Worm (Caenorhabditis elegans) whole organism, L4 larva: ENCODE measurements around the gene T24F1.4.

Experiments used
- D1046.2 ChIP-seq: fragments of 200-800 bp; sonication (Bioruptor generic); IDR thresholded peaks from 2 replicates; pipeline ENCODE4 v1.3.6; 2022; ENCODE audit warnings: missing genetic modification characterization, missing compliant biosample characterization
- F26F4.8 ChIP-seq: fragments of 200-800 bp; sonication (Bioruptor generic); conservative IDR thresholded peaks from 2 replicates; pipeline ENCODE4 v1.3.6; 2022; ENCODE audit warnings: missing genetic modification characterization, missing compliant biosample characterization
- R02D3.7 ChIP-seq: fragments of 150-350 bp; sonication (generic microtip); optimal IDR thresholded peaks from 3 replicates; lab custom pipeline; 2014; ENCODE audit warnings: missing biosample characterization, missing genetic modification characterization
- T26A8.4 ChIP-seq: fragments of 200-800 bp; sonication (Bioruptor generic); IDR thresholded peaks from 2 replicates; pipeline ENCODE4 v1.3.6; 2022; ENCODE audit warnings: missing genetic modification characterization, missing compliant biosample characterization
- Y105C5A.15 ChIP-seq: fragments of 200-800 bp; sonication (Bioruptor generic); IDR thresholded peaks from 2 replicates; pipeline ENCODE4 v1.3.6; 2022; ENCODE audit warnings: missing genetic modification characterization, missing compliant biosample characterization
- Y48G9A.11 ChIP-seq: fragments of 200-800 bp; sonication (Bioruptor generic); IDR thresholded peaks from 2 replicates; pipeline ENCODE4 v1.3.6; 2022; ENCODE audit warnings: missing genetic modification reagents, missing genetic modification characterization, missing compliant biosample characterization
- Y5F2A.4 ChIP-seq: fragments of 200-800 bp; sonication (Bioruptor generic); optimal IDR thresholded peaks from 2 replicates; lab custom pipeline; 2018; ENCODE audit warnings: mild to moderate bottlenecking, missing genetic modification characterization, missing compliant biosample characterization
- ZK337.2 ChIP-seq: fragments of 200-800 bp; sonication (Bioruptor generic); IDR thresholded peaks from 2 replicates; pipeline ENCODE4 v1.3.6; 2022; ENCODE audit warnings: missing genetic modification reagents, missing genetic modification characterization, missing compliant biosample characterization
- aly-2 ChIP-seq: sonication (generic microtip); optimal IDR thresholded peaks from 2 replicates; lab custom pipeline; 2018; ENCODE audit warnings: missing biosample characterization, missing genetic modification characterization
- arid-1 ChIP-seq: fragments of 200-800 bp; sonication (Bioruptor generic); conservative IDR thresholded peaks from 2 replicates; pipeline ENCODE4 v1.3.6; 2022; ENCODE audit warnings: missing genetic modification reagents, missing genetic modification characterization, missing compliant biosample characterization
- attf-4 ChIP-seq: sonication (generic microtip); optimal IDR thresholded peaks from 3 replicates; lab custom pipeline; 2017; ENCODE audit warnings: missing biosample characterization, missing genetic modification characterization
- ceh-32 ChIP-seq: sonication (generic microtip); optimal IDR thresholded peaks from 2 replicates; lab custom pipeline; 2016; ENCODE audit warnings: mild to moderate bottlenecking, missing genetic modification characterization, missing compliant biosample characterization; ENCODE audit not compliant: poor library complexity
- ceh-62 ChIP-seq: sonication (generic microtip); optimal IDR thresholded peaks from 2 replicates; lab custom pipeline; 2017; ENCODE audit warnings: missing biosample characterization, missing genetic modification characterization
- ceh-82 ChIP-seq: sonication (generic microtip); optimal IDR thresholded peaks from 2 replicates; lab custom pipeline; 2017; ENCODE audit warnings: missing biosample characterization, missing genetic modification characterization
- daf-12 ChIP-seq: fragments of 150-350 bp; optimal IDR thresholded peaks from 2 replicates; lab custom pipeline; 2014; ENCODE audit warnings: missing biosample characterization, missing genetic modification reagents, missing genetic modification characterization
- daf-16 ChIP-seq, 3 experiments: sonication (generic microtip); optimal IDR thresholded peaks; 2 replicates each; lab custom pipeline; 2016 to 2017; ENCODE audit warnings: missing genetic modification characterization in 3 of 3, missing genetic modification reagents in 3 of 3, mild to moderate bottlenecking in 2 of 3, missing compliant biosample characterization in 2 of 3, missing biosample characterization in 1 of 3, moderate library complexity in 1 of 3
- daf-19 ChIP-seq: fragments of 200-800 bp; sonication (Bioruptor generic); conservative IDR thresholded peaks from 2 replicates; pipeline ENCODE4 v1.3.6; 2022; ENCODE audit warnings: missing genetic modification characterization, missing compliant biosample characterization
- dmd-6 ChIP-seq: fragments of 200-800 bp; sonication (Bioruptor generic); IDR thresholded peaks from 2 replicates; pipeline ENCODE4 v1.3.6; 2022; ENCODE audit warnings: missing genetic modification reagents, missing genetic modification characterization, missing compliant biosample characterization
- dmd-8 ChIP-seq: fragments of 200-800 bp; sonication (Bioruptor generic); IDR thresholded peaks from 2 replicates; pipeline ENCODE4 v1.3.6; 2022; ENCODE audit warnings: missing genetic modification characterization, missing compliant biosample characterization
- dpl-1 ChIP-seq: fragments of 150-350 bp; optimal IDR thresholded peaks from 2 replicates; lab custom pipeline; 2014; ENCODE audit warnings: missing biosample characterization, missing genetic modification reagents, missing genetic modification characterization
- dve-1 ChIP-seq: sonication (generic microtip); optimal IDR thresholded peaks from 2 replicates; lab custom pipeline; 2017; ENCODE audit warnings: antibody characterized with exemption, mild to moderate bottlenecking, missing genetic modification characterization, missing compliant biosample characterization; ENCODE audit not compliant: insufficient read depth
- egl-43 ChIP-seq: fragments of 200-800 bp; sonication (Bioruptor generic); IDR thresholded peaks from 2 replicates; pipeline ENCODE4 v1.3.6; 2022; ENCODE audit warnings: missing genetic modification reagents, missing genetic modification characterization, missing compliant biosample characterization
- hlh-11 ChIP-seq: fragments of 200-800 bp; sonication (Bioruptor generic); optimal IDR thresholded peaks from 2 replicates; lab custom pipeline; 2018; ENCODE audit warnings: mild to moderate bottlenecking, missing genetic modification characterization, missing compliant biosample characterization
- hlh-30 ChIP-seq: sonication (generic microtip); optimal IDR thresholded peaks from 2 replicates; lab custom pipeline; 2017; ENCODE audit warnings: antibody characterized with exemption, mild to moderate bottlenecking, missing genetic modification characterization, missing compliant biosample characterization; ENCODE audit not compliant: insufficient read depth
- lim-7 ChIP-seq: fragments of 200-800 bp; sonication (Bioruptor generic); IDR thresholded peaks from 2 replicates; pipeline ENCODE4 v1.3.6; 2022; ENCODE audit warnings: missing genetic modification characterization, missing compliant biosample characterization
- lin-38 ChIP-seq: fragments of 200-800 bp; sonication (Bioruptor generic); IDR thresholded peaks from 2 replicates; pipeline ENCODE4 v1.3.6; 2022; ENCODE audit warnings: missing genetic modification reagents, missing genetic modification characterization, missing compliant biosample characterization
- lir-3 ChIP-seq: sonication (generic microtip); optimal IDR thresholded peaks from 2 replicates; lab custom pipeline; 2016; ENCODE audit warnings: mild to moderate bottlenecking, missing genetic modification characterization, missing compliant biosample characterization
- madf-9 ChIP-seq: fragments of 200-800 bp; sonication (Bioruptor generic); conservative IDR thresholded peaks from 2 replicates; pipeline ENCODE4 v1.3.6; 2022; ENCODE audit warnings: missing genetic modification reagents, missing genetic modification characterization, missing compliant biosample characterization
- mdl-1 ChIP-seq, 2 experiments: fragments of 150-350 bp in 1 of 2; sonication (generic microtip) in 1 of 2; optimal IDR thresholded peaks; 2 replicates each; lab custom pipeline; 2014 to 2017; ENCODE audit warnings: missing biosample characterization in 2 of 2, missing genetic modification characterization in 2 of 2
- mdt-29 ChIP-seq: fragments of 200-800 bp; sonication (Bioruptor generic); IDR thresholded peaks from 2 replicates; pipeline ENCODE4 v1.3.6; 2022; ENCODE audit warnings: missing genetic modification reagents, missing genetic modification characterization, missing compliant biosample characterization
- mxl-2 ChIP-seq: fragments of 200-800 bp; sonication (Bioruptor generic); conservative IDR thresholded peaks from 2 replicates; pipeline ENCODE4 v1.3.6; 2022; ENCODE audit warnings: missing genetic modification reagents, missing genetic modification characterization, missing compliant biosample characterization
- nhr-28 ChIP-seq: fragments of 150-350 bp; optimal IDR thresholded peaks from 2 replicates; lab custom pipeline; 2014; ENCODE audit warnings: missing biosample characterization, missing genetic modification characterization
- nhr-42 ChIP-seq: fragments of 200-800 bp; sonication (Bioruptor generic); IDR thresholded peaks from 2 replicates; pipeline ENCODE4 v1.3.6; 2022; ENCODE audit warnings: missing genetic modification characterization, missing compliant biosample characterization
- nhr-77 ChIP-seq: fragments of 150-350 bp; optimal IDR thresholded peaks from 2 replicates; lab custom pipeline; 2014; ENCODE audit warnings: missing biosample characterization, missing genetic modification characterization
- pha-4 ChIP-seq, 2 experiments: fragments of 150-350 bp in 1 of 2; fragments of 200-800 bp in 1 of 2; sonication (Bioruptor generic) in 1 of 2; IDR thresholded peaks in 1 of 2; optimal IDR thresholded peaks in 1 of 2; 2 replicates each; pipeline versions ENCODE4 v1.3.6 to Lab custom; 2014 to 2022; ENCODE audit warnings: missing genetic modification characterization in 2 of 2, missing genetic modification reagents in 2 of 2, missing biosample characterization in 1 of 2, missing compliant biosample characterization in 1 of 2
- php-3 ChIP-seq: fragments of 200-800 bp; sonication (Bioruptor generic); IDR thresholded peaks from 2 replicates; pipeline ENCODE4 v1.3.6; 2022; ENCODE audit warnings: missing genetic modification reagents, missing genetic modification characterization, missing compliant biosample characterization
- rbr-2 ChIP-seq: sonication (generic microtip); optimal IDR thresholded peaks from 2 replicates; lab custom pipeline; 2016; ENCODE audit warnings: missing genotype, missing genetic modification characterization, missing compliant biosample characterization
- saeg-2 ChIP-seq: fragments of 200-800 bp; sonication (Bioruptor generic); IDR thresholded peaks from 2 replicates; pipeline ENCODE4 v1.3.6; 2022; ENCODE audit warnings: missing genetic modification reagents, missing genetic modification characterization, missing compliant biosample characterization
- sdz-12 ChIP-seq: fragments of 200-800 bp; sonication (Bioruptor generic); optimal IDR thresholded peaks from 2 replicates; lab custom pipeline; 2018; ENCODE audit warnings: mild to moderate bottlenecking, missing genetic modification characterization, missing compliant biosample characterization
- set-16 ChIP-seq: fragments of 200-800 bp; sonication (Bioruptor generic); IDR thresholded peaks from 2 replicates; pipeline ENCODE4 v1.3.6; 2022; ENCODE audit warnings: missing genetic modification reagents, missing genetic modification characterization, missing compliant biosample characterization
- skn-1 ChIP-seq: fragments of 150-350 bp; optimal IDR thresholded peaks from 2 replicates; lab custom pipeline; 2014; ENCODE audit warnings: missing biosample characterization, missing genetic modification characterization
- snpc-1.2 ChIP-seq: fragments of 200-800 bp; sonication (Bioruptor generic); IDR thresholded peaks from 2 replicates; pipeline ENCODE4 v1.3.6; 2022; ENCODE audit warnings: missing genetic modification reagents, missing genetic modification characterization, missing compliant biosample characterization
- tra-1 ChIP-seq: fragments of 200-800 bp; sonication (Bioruptor generic); IDR thresholded peaks from 2 replicates; pipeline ENCODE4 v1.3.6; 2022; ENCODE audit warnings: missing genetic modification reagents, missing genetic modification characterization, missing compliant biosample characterization
- unc-62 ChIP-seq, 3 experiments: fragments of 150-350 bp in 1 of 3; sonication (generic microtip); optimal IDR thresholded peaks in 2 of 3; peaks in 1 of 3; 1 replicate in 1 of 3; 2 replicates in 2 of 3; lab custom pipeline; 2014 to 2017; ENCODE audit warnings: missing biosample characterization in 3 of 3, missing genetic modification characterization in 3 of 3, missing genetic modification reagents in 3 of 3, missing genotype in 1 of 3
- vab-7 ChIP-seq: fragments of 200-800 bp; sonication (Bioruptor generic); IDR thresholded peaks from 2 replicates; pipeline ENCODE4 v1.3.6; 2022; ENCODE audit warnings: missing genetic modification reagents, missing genetic modification characterization, missing compliant biosample characterization
- zag-1 ChIP-seq: fragments of 150-350 bp; optimal IDR thresholded peaks from 2 replicates; lab custom pipeline; 2014; ENCODE audit warnings: missing biosample characterization, missing genetic modification characterization

The T24F1.4 gene

DNA sequence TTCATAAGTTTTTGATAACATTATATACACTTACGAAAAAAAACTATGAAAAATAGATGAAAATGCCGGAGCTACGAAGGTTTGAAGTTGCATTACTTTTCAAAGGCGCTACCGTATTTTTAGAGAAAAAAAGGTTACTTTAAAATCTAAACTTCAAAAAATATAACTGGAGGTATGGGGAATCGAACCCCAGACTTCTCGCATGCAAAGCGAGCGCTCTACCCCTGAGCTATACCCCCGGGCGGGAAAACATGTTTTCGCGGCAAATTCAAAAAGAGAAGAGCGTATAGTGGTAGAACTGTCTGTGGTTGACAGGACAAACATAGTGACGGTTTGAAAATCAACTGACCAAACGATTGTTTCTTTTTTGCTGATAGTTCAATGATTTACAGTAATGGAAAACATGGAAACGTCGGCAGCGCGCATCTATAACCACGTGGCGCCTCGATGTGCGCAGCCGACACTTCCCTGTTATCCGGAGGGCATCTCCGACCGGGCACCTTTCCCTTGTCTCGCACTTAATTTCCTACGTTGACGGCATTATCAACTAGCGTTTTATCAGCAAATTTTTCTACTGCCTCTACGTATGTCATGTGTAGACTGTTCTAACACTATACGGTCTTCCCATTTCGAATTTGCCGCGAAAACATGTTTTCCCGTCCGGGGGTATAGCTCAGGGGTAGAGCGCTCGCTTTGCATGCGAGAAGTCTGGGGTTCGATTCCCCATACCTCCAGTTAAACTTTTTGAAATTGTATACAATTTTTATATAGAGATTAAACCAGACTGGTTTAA, 20.0 kb upstream of the T24F1.4 start:
- TF ChIP-seq unc-62 (GFP tag; optimal IDR thresholded peaks at IDR 0.05 in 1 of 2; lab: Kevin White, UChicago) (peak in 1 of 2 experiments; percentile 90), unc-62 (tag; optimal IDR thresholded peaks at IDR 0.05; lab: Kevin White, UChicago) (no peak), dpl-1 (GFP tag; lab: Kevin White, UChicago) (peak; percentile 25), D1046.2 (GFP tag; lab: Robert Waterston, UW) (0 out of 2 replicates have a peak, but pooled peaks have one; percentile 17), nhr-42 (GFP tag; lab: Robert Waterston, UW) (0 out of 2 replicates have a peak, but pooled peaks have one; percentile 34), dve-1 (tag; lab: Kevin White, UChicago) (no peak), pha-4 (GFP tag; IDR thresholded peaks at IDR 0.05; lab: Robert Waterston, UW) (peak; percentile 65; the same call in 1 of the 2 replicates), pha-4 (tag; optimal IDR thresholded peaks at IDR 0.05; lab: Kevin White, UChicago) (no peak), dmd-6 (GFP tag; lab: Robert Waterston, UW) (peak; percentile 41), aly-2 (tag; lab: Kevin White, UChicago) (no peak), mdt-29 (GFP tag; lab: Robert Waterston, UW) (peak; percentile 8; the same call in 1 of the 2 replicates), skn-1 (tag; lab: Kevin White, UChicago) (no peak), daf-19 (GFP tag; lab: Robert Waterston, UW) (peak; percentile 35; the same call in 1 of the 2 replicates), ceh-82 (no peak), set-16 (GFP tag; lab: Robert Waterston, UW) (0 out of 2 replicates have a peak, but pooled peaks have one; percentile 15), php-3 (peak; percentile 31; the same call in 1 of the 2 replicates), tra-1 (GFP tag; lab: Robert Waterston, UW) (peak; percentile 48; the same call in 1 of the 2 replicates), Y5F2A.4 (no peak), sdz-12 (GFP tag; lab: Kevin White, UChicago) (no peak), egl-43 (peak; percentile 75), zag-1 (tag; lab: Kevin White, UChicago) (no peak), ZK337.2 (GFP tag; lab: Robert Waterston, UW) (no peak), Y105C5A.15 (GFP tag; lab: Robert Waterston, UW) (peak; percentile 84; the same call in 1 of the 2 replicates), mdl-1 (tag; optimal IDR thresholded peaks at IDR 0.05; lab: Kevin White, UChicago) (peak in 1 of 2 experiments; percentile 25), lin-38 (peak; percentile 64), daf-12 (tag; lab: Kevin White, UChicago) (no peak), nhr-77 (tag; lab: Kevin White, UChicago) (no peak), madf-9 (GFP tag; lab: Robert Waterston, UW) (peak; percentile 62; the same call in 1 of the 2 replicates), hlh-30 (tag; lab: Kevin White, UChicago) (peak; percentile 28), arid-1 (peak; percentile 80), lir-3 (tag; lab: Kevin White, UChicago) (no peak), hlh-11 (tag; lab: Kevin White, UChicago) (peak; percentile 67), snpc-1.2 (GFP tag; lab: Robert Waterston, UW) (0 out of 2 replicates have a peak, but pooled peaks have one; percentile 11), daf-16 (GFP tag; optimal IDR thresholded peaks at IDR 0.05; lab: Kevin White, UChicago) (no peak), daf-16 (tag; optimal IDR thresholded peaks at IDR 0.05; lab: Kevin White, UChicago) (peak; percentile 41), nhr-28 (tag; lab: Kevin White, UChicago) (peak; percentile 10), saeg-2 (GFP tag; lab: Robert Waterston, UW) (peak; percentile 39; the same call in 1 of the 2 replicates), lim-7 (peak; percentile 80), R02D3.7 (no peak), attf-4 (tag; lab: Kevin White, UChicago) (no peak), Y48G9A.11 (GFP tag; lab: Robert Waterston, UW) (peak; percentile 45; the same call in 1 of the 2 replicates), T26A8.4 (GFP tag; lab: Robert Waterston, UW) (peak; percentile 45; the same call in 1 of the 2 replicates), rbr-2 (peak; percentile 7), mxl-2 (GFP tag; lab: Robert Waterston, UW) (0 out of 2 replicates have a peak, but pooled peaks have one; percentile 35), ceh-62 (tag; lab: Kevin White, UChicago) (no peak), ceh-32 (tag; lab: Kevin White, UChicago) (no peak), vab-7 (GFP tag; lab: Robert Waterston, UW) (peak; percentile 64), F26F4.8 (GFP tag; lab: Robert Waterston, UW) (no peak), dmd-8 (GFP tag; lab: Robert Waterston, UW) (0 out of 2 replicates have a peak, but pooled peaks have one; percentile 63)
